Fruit fly (Drosophila melanogaster): ENCODE measurements around the gene CG12498.

Gene CG12498

DNA sequence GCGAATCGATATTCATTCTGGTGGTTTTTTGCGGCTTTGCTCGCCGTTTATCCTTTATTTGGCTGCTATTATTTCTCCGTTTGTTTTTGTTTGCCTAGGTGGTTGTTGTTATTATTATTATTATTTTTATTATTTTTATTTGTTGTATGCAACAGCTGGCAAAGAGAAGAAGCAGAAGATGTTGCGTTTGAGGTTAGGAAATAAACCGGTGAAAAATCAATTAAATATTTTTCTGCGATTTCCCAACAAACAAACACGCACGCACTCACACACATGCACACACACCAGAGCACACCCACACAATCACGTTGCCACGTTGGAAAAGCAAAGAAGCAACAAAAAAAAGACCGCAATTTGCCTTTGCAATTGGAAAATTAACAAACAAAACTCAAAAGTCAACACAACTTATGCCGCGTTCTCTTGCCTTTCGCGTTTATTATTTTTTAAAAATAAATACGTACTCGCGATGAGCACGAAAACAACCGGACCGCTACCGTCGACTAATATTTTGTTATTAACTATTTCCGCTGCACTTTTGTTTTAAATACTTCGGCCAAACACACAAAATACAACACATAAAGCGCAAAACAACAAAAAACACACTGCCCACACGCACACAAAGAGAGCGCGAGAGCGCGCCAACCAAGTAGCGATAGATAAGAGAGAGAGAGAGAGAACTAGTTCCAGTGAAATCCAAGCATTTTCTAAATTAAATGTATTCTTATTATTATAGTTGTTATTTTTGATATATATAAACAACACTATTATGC, 20.2 kb upstream of the CG12498 start (continued):
- TF ChIP-seq CG2120 (GFP tag; optimal IDR thresholded peaks at IDR 0.05) (no peak), CG2202 (tag; optimal IDR thresholded peaks at IDR 0.05) (no peak), chn (GFP tag; optimal IDR thresholded peaks at IDR 0.05) (no peak), chm (GFP tag; IDR thresholded peaks at IDR 0.05) (no peak), zf30C (GFP tag; optimal IDR thresholded peaks at IDR 0.05) (no peak), mam (GFP tag; optimal IDR thresholded peaks at IDR 0.05) (no peak), zen2 (GFP tag; IDR thresholded peaks at IDR 0.05; ENCODE audit: partially characterized antibody) (no peak), Dbx (GFP tag; IDR thresholded peaks at IDR 0.05) (no peak), H15 (GFP tag; IDR thresholded peaks at IDR 0.05) (no peak), inv (GFP tag; IDR thresholded peaks at IDR 0.05; ENCODE audit: partially characterized antibody) (no peak), bigmax (GFP tag; optimal IDR thresholded peaks at IDR 0.05) (peak; percentile 85), tio (GFP tag; optimal IDR thresholded peaks at IDR 0.05) (no peak), CG7963 (GFP tag; IDR thresholded peaks at IDR 0.05; ENCODE audit: partially characterized antibody) (no peak), CG12219 (GFP tag; optimal IDR thresholded peaks at IDR 0.05) (no peak), CG17802 (tag; optimal IDR thresholded peaks at IDR 0.05) (no peak), YL-1 (GFP tag; optimal IDR thresholded peaks at IDR 0.05) (no peak), CG13296 (GFP tag; optimal IDR thresholded peaks at IDR 0.05) (no peak), CG15601 (tag; optimal IDR thresholded peaks at IDR 0.05) (no peak), pb (GFP tag; optimal IDR thresholded peaks at IDR 0.05) (no peak), lmd (GFP tag; IDR thresholded peaks at IDR 0.05) (no peak), klu (GFP tag; IDR thresholded peaks at IDR 0.05) (no peak), Xrp1 (GFP tag; IDR thresholded peaks at IDR 0.05) (no peak), NfI (GFP tag; optimal IDR thresholded peaks at IDR 0.05) (no peak), CG6854 (GFP tag; optimal IDR thresholded peaks at IDR 0.05) (no peak), cwo (GFP tag; optimal IDR thresholded peaks at IDR 0.05) (no peak), CG17829 (tag; optimal IDR thresholded peaks at IDR 0.05) (no peak), br (optimal IDR thresholded peaks at IDR 0.05) (no peak), Lpt (GFP tag; optimal IDR thresholded peaks at IDR 0.05) (no peak), Six4 (GFP tag; optimal IDR thresholded peaks at IDR 0.05) (no peak), gem (tag; optimal IDR thresholded peaks at IDR 0.05) (no peak), tgo (GFP tag; IDR thresholded peaks at IDR 0.05) (no peak), toy (GFP tag; IDR thresholded peaks at IDR 0.05) (no peak), CG2116 (GFP tag; optimal IDR thresholded peaks at IDR 0.05) (no peak), pnt (GFP tag; optimal IDR thresholded peaks at IDR 0.05) (no peak), lov (optimal IDR thresholded peaks at IDR 0.05) (no peak), lov (GFP tag; IDR thresholded peaks at IDR 0.05) (no peak), CG3065 (GFP tag; optimal IDR thresholded peaks at IDR 0.05) (no peak), hth (optimal IDR thresholded peaks at IDR 0.05) (no peak), Ets97D (GFP tag; optimal IDR thresholded peaks at IDR 0.05) (no peak), Bdp1 (GFP tag; optimal IDR thresholded peaks at IDR 0.05) (no peak), Sox102F (GFP tag; optimal IDR thresholded peaks at IDR 0.05) (no peak), usp (GFP tag; optimal IDR thresholded peaks at IDR 0.05) (no peak), CG33557 (GFP tag; optimal IDR thresholded peaks at IDR 0.05) (no peak), HLH3B (GFP tag; IDR thresholded peaks at IDR 0.05) (no peak), Hr39 (optimal IDR thresholded peaks at IDR 0.05) (no peak), Lim3 (GFP tag; IDR thresholded peaks at IDR 0.05) (no peak), gsb-n (tag; optimal IDR thresholded peaks at IDR 0.05) (no peak), scrt (GFP tag; optimal IDR thresholded peaks at IDR 0.05) (no peak), Jarid2 (GFP tag; optimal IDR thresholded peaks at IDR 0.05) (peak; percentile 3), CG11093 (GFP tag; IDR thresholded peaks at IDR 0.05) (no peak), CG16815 (GFP tag; optimal IDR thresholded peaks at IDR 0.05) (no peak), Dll (GFP tag; IDR thresholded peaks at IDR 0.05; ENCODE audit: partially characterized antibody) (no peak)
